Fruit fly (Drosophila melanogaster) whole organism: ENCODE data around the gene CG9691.

Experiments used
- CG8478 ChIP-seq: fragments of >200 bp; optimal IDR thresholded peaks from 2 replicates; lab custom pipeline; 2018; ENCODE audit warnings: inconsistent platforms
- Dll ChIP-seq: fragments of >200 bp; optimal IDR thresholded peaks from 2 replicates; lab custom pipeline; 2017
- EcR ChIP-seq, 2 experiments: fragments of >200 bp; optimal IDR thresholded peaks; 2 replicates each; lab custom pipeline; 2017; ENCODE audit warnings: missing biosample characterization in 2 of 2, missing genetic modification characterization in 2 of 2, missing genetic modification reagents in 2 of 2
- pan ChIP-seq: fragments of >200 bp; optimal IDR thresholded peaks from 2 replicates; lab custom pipeline; 2017
- psq ChIP-seq: fragments of >200 bp; optimal IDR thresholded peaks from 2 replicates; lab custom pipeline; 2017
- usp ChIP-seq: fragments of >200 bp; optimal IDR thresholded peaks from 2 replicates; lab custom pipeline; 2017; ENCODE audit warnings: missing biosample characterization, missing genetic modification characterization, mixed read lengths

- TF ChIP-seq psq (no peak), EcR (GFP tag; optimal IDR thresholded peaks at IDR 0.05; lab: Kevin White, UChicago) (no peak), usp (no peak), Dll (no peak), pan (no peak), CG8478 (lab: Kevin White, UChicago) (no peak)
Observed at dm6 chrX:9899535-9900179, 15.4 kb downstream of the CG9691 start, which contains the start of gene CG15249.
